Fruit fly (Drosophila melanogaster) whole organism, embryonic: Measurements from ENCODE around the gene CG33230.

Experiments
- Abd-B ChIP-seq: fragments of 200-800 bp; sonication (Bioruptor generic); optimal IDR thresholded peaks from 2 replicates; lab custom pipeline; 2018; ENCODE audit warnings: missing biosample characterization, mild to moderate bottlenecking, missing genetic modification characterization, moderate library complexity
- Ada2b ChIP-seq: fragments of 200-800 bp; sonication (Bioruptor generic); IDR thresholded peaks from 2 replicates; pipeline ENCODE4 v1.3.6; 2022; ENCODE audit warnings: missing biosample characterization, missing genetic modification characterization
- Awh ChIP-seq: fragments of 200-800 bp; sonication (Bioruptor generic); IDR thresholded peaks from 2 replicates; pipeline ENCODE4, ENCODE4 v1.3.6; 2022; ENCODE audit warnings: missing biosample characterization, missing genetic modification characterization
- B-H2 ChIP-seq: fragments of 200-800 bp; sonication (Bioruptor generic); optimal IDR thresholded peaks from 2 replicates; lab custom pipeline; 2018; ENCODE audit warnings: missing biosample characterization, mild to moderate bottlenecking, missing genetic modification characterization
- CG10366 ChIP-seq: fragments of 200-800 bp; sonication (Bioruptor generic); IDR thresholded peaks from 2 replicates; pipeline ENCODE4 v1.3.6; 2022; ENCODE audit warnings: missing biosample characterization, missing genetic modification characterization
- CG10565 ChIP-seq: fragments of 200-800 bp; sonication (Bioruptor generic); optimal IDR thresholded peaks from 3 replicates; lab custom pipeline; 2016; ENCODE audit warnings: missing biosample characterization, mild to moderate bottlenecking, missing genetic modification characterization
- CG10959 ChIP-seq: fragments of 200-800 bp; sonication (Bioruptor generic); IDR thresholded peaks from 2 replicates; pipeline ENCODE4 v1.3.6; 2022; ENCODE audit warnings: missing biosample characterization, missing genetic modification characterization
- CG10979 ChIP-seq: fragments of 200-800 bp; sonication (Bioruptor generic); optimal IDR thresholded peaks from 2 replicates; lab custom pipeline; 2018; ENCODE audit warnings: missing biosample characterization, mild to moderate bottlenecking, missing genetic modification characterization, moderate library complexity
- CG12391 ChIP-seq: fragments of 200-800 bp; sonication (Bioruptor generic); optimal IDR thresholded peaks from 3 replicates; lab custom pipeline; 2018; ENCODE audit warnings: missing biosample characterization, mild to moderate bottlenecking, missing genetic modification characterization, moderate library complexity
- CG13296 ChIP-seq: fragments of 200-800 bp; sonication (Bioruptor generic); optimal IDR thresholded peaks from 3 replicates; lab custom pipeline; 2018; ENCODE audit warnings: missing biosample characterization, mild to moderate bottlenecking, missing genetic modification characterization
- CG14441 ChIP-seq: fragments of 200-800 bp; sonication (Bioruptor generic); IDR thresholded peaks from 2 replicates; pipeline ENCODE4 v1.3.6; 2022; ENCODE audit warnings: missing biosample characterization, missing genetic modification characterization
- CG15514 ChIP-seq: fragments of 200-800 bp; sonication (Bioruptor generic); optimal IDR thresholded peaks from 3 replicates; lab custom pipeline; 2017; ENCODE audit warnings: missing biosample characterization, missing genetic modification characterization, mild to moderate bottlenecking, moderate library complexity, missing genetic modification reagents
- CG3065 ChIP-seq: fragments of 200-800 bp; sonication (Bioruptor generic); optimal IDR thresholded peaks from 2 replicates; lab custom pipeline; 2016; ENCODE audit warnings: missing biosample characterization, missing genetic modification characterization
- CG3407 ChIP-seq: fragments of 200-800 bp; sonication (Bioruptor generic); optimal IDR thresholded peaks from 2 replicates; lab custom pipeline; 2018; ENCODE audit warnings: missing biosample characterization, mild to moderate bottlenecking, missing genetic modification characterization
- CG34376 ChIP-seq: fragments of 200-800 bp; sonication (Bioruptor generic); optimal IDR thresholded peaks from 2 replicates; lab custom pipeline; 2018; ENCODE audit warnings: missing biosample characterization, mild to moderate bottlenecking, missing genetic modification characterization
- CG7372 ChIP-seq: fragments of 200-800 bp; sonication (Bioruptor generic); IDR thresholded peaks from 2 replicates; pipeline ENCODE4 v1.3.6; 2022; ENCODE audit warnings: missing biosample characterization, missing genetic modification characterization
- CG7839 ChIP-seq: fragments of 200-800 bp; sonication (Bioruptor generic); optimal IDR thresholded peaks from 3 replicates; lab custom pipeline; 2018; ENCODE audit warnings: missing biosample characterization, mild to moderate bottlenecking, missing genetic modification characterization, moderate library complexity
- D19A ChIP-seq: fragments of 200-800 bp; optimal IDR thresholded peaks from 3 replicates; lab custom pipeline; 2019; ENCODE audit warnings: missing biosample characterization, mild to moderate bottlenecking, missing genetic modification characterization, moderate library complexity
- Dad ChIP-seq: fragments of 200-800 bp; sonication (Bioruptor generic); optimal IDR thresholded peaks from 3 replicates; lab custom pipeline; 2016; ENCODE audit warnings: missing biosample characterization, missing genetic modification characterization
- Gug ChIP-seq: fragments of 200-800 bp; sonication (Bioruptor generic); IDR thresholded peaks from 4 replicates; pipeline ENCODE4 v1.3.6; 2022; ENCODE audit warnings: missing biosample characterization, missing genetic modification characterization
- HHEX ChIP-seq: fragments of 200-800 bp; sonication (Bioruptor generic); optimal IDR thresholded peaks from 3 replicates; lab custom pipeline; 2017; ENCODE audit warnings: missing biosample characterization, mild to moderate bottlenecking, missing genetic modification characterization, missing genetic modification reagents
- HLH4C ChIP-seq: fragments of 200-800 bp; sonication (Bioruptor generic); IDR thresholded peaks from 3 replicates; pipeline ENCODE4 v1.3.6; 2022; ENCODE audit warnings: missing biosample characterization, missing genetic modification characterization; ENCODE audit not compliant: partially characterized antibody
- HLH54F ChIP-seq: fragments of 200-800 bp; sonication (Bioruptor generic); optimal IDR thresholded peaks from 3 replicates; lab custom pipeline; 2016; ENCODE audit warnings: missing biosample characterization, missing genetic modification characterization
- Nf-YA ChIP-seq: fragments of 200-800 bp; sonication (Bioruptor generic); IDR thresholded peaks from 2 replicates; pipeline ENCODE4 v1.3.6; 2022; ENCODE audit warnings: missing biosample characterization, missing genetic modification characterization
- Ptx1 ChIP-seq: fragments of 200-800 bp; sonication (Bioruptor generic); IDR thresholded peaks from 2 replicates; pipeline ENCODE4 v1.3.6; 2022; ENCODE audit warnings: missing biosample characterization, missing genetic modification characterization
- Sox102F ChIP-seq: fragments of 200-800 bp; sonication (Bioruptor generic); optimal IDR thresholded peaks from 2 replicates; lab custom pipeline; 2018; ENCODE audit warnings: missing biosample characterization, mild to moderate bottlenecking, missing genetic modification characterization, moderate library complexity
- ab ChIP-seq: fragments of 200-800 bp; sonication (Bioruptor generic); optimal IDR thresholded peaks from 2 replicates; lab custom pipeline; 2016; ENCODE audit warnings: missing biosample characterization, missing genetic modification characterization
- bsh ChIP-seq, 2 experiments: fragments of 200-800 bp; sonication (Bioruptor generic); optimal IDR thresholded peaks; 2 replicates each; lab custom pipeline; 2017 to 2018; ENCODE audit warnings: mild to moderate bottlenecking in 2 of 2, missing biosample characterization in 2 of 2, missing genetic modification characterization in 2 of 2, moderate library complexity in 1 of 2
- chm ChIP-seq: fragments of 200-800 bp; sonication (Bioruptor generic); IDR thresholded peaks from 2 replicates; pipeline ENCODE4 v1.3.6; 2022; ENCODE audit warnings: missing biosample characterization, missing genetic modification characterization
- ci ChIP-seq: fragments of 200-800 bp; sonication (Bioruptor generic); IDR thresholded peaks from 3 replicates; pipeline ENCODE4 v1.3.6; 2022; ENCODE audit warnings: missing biosample characterization, missing genetic modification characterization
- corto ChIP-seq: fragments of 200-800 bp; sonication (Bioruptor generic); optimal IDR thresholded peaks from 2 replicates; lab custom pipeline; 2016; ENCODE audit warnings: missing biosample characterization, mild to moderate bottlenecking, missing genetic modification characterization, moderate library complexity
- eyg ChIP-seq: fragments of 200-800 bp; sonication (Bioruptor generic); optimal IDR thresholded peaks from 3 replicates; lab custom pipeline; 2016; ENCODE audit warnings: missing biosample characterization, missing genetic modification characterization
- gcm ChIP-seq: fragments of 200-800 bp; sonication (Bioruptor generic); optimal IDR thresholded peaks from 2 replicates; lab custom pipeline; 2019; ENCODE audit warnings: missing biosample characterization, mild to moderate bottlenecking, missing genetic modification characterization, moderate library complexity
- gcm2 ChIP-seq: fragments of 200-800 bp; sonication (Bioruptor generic); optimal IDR thresholded peaks from 2 replicates; lab custom pipeline; 2016; ENCODE audit warnings: missing biosample characterization, missing genetic modification characterization
- gro ChIP-seq: fragments of 200-800 bp; sonication (Bioruptor generic); optimal IDR thresholded peaks from 2 replicates; lab custom pipeline; 2016; ENCODE audit warnings: missing biosample characterization, missing genetic modification characterization
- lab ChIP-seq: fragments of 200-800 bp; sonication (Bioruptor generic); optimal IDR thresholded peaks from 3 replicates; lab custom pipeline; 2017; ENCODE audit warnings: missing biosample characterization, missing genetic modification characterization, mild to moderate bottlenecking, moderate library complexity, missing genetic modification reagents
- oc ChIP-seq: fragments of 200-800 bp; sonication (Bioruptor generic); optimal IDR thresholded peaks from 2 replicates; lab custom pipeline; 2018; ENCODE audit warnings: missing biosample characterization, mild to moderate bottlenecking, missing genetic modification characterization, moderate library complexity
- row ChIP-seq: fragments of 200-800 bp; sonication (Bioruptor generic); IDR thresholded peaks from 3 replicates; pipeline ENCODE4 v1.3.6; 2022; ENCODE audit warnings: missing biosample characterization, missing genetic modification characterization
- sc ChIP-seq, 3 experiments: fragments of >200 bp in 2 of 3; fragments of 200-800 bp in 1 of 3; sonication (Bioruptor generic) in 1 of 3; optimal IDR thresholded peaks; 2 replicates in 2 of 3; 3 replicates in 1 of 3; lab custom pipeline; 2017; ENCODE audit warnings: mild to moderate bottlenecking in 1 of 3, missing biosample characterization in 1 of 3, missing genetic modification characterization in 1 of 3, missing genetic modification reagents in 1 of 3
- scrt ChIP-seq: fragments of 200-800 bp; sonication (Bioruptor generic); optimal IDR thresholded peaks from 2 replicates; lab custom pipeline; 2018; ENCODE audit warnings: missing biosample characterization, mild to moderate bottlenecking, missing genetic modification characterization, moderate library complexity
- sens ChIP-seq: fragments of 200-800 bp; sonication (Bioruptor generic); peaks from one replicate; lab custom pipeline; 2016; ENCODE audit warnings: missing biosample characterization, missing genetic modification characterization
- sim ChIP-seq: fragments of 200-800 bp; sonication (Bioruptor generic); IDR thresholded peaks from 2 replicates; pipeline ENCODE4 v1.3.6; 2022; ENCODE audit warnings: missing biosample characterization, missing genetic modification characterization
- sisA ChIP-seq: fragments of 200-800 bp; sonication (Bioruptor generic); IDR thresholded peaks from 2 replicates; pipeline ENCODE4 v1.3.6; 2022; ENCODE audit warnings: missing biosample characterization, missing genetic modification characterization
- slp2 ChIP-seq: fragments of 200-800 bp; sonication (Bioruptor generic); optimal IDR thresholded peaks from 2 replicates; lab custom pipeline; 2016; ENCODE audit warnings: missing biosample characterization, missing genetic modification characterization
- ssp ChIP-seq: fragments of 200-800 bp; sonication (Bioruptor generic); IDR thresholded peaks from 2 replicates; pipeline ENCODE4 v1.3.6; 2022; ENCODE audit warnings: missing biosample characterization, missing genetic modification characterization
- tap ChIP-seq: fragments of 200-800 bp; optimal IDR thresholded peaks from 3 replicates; lab custom pipeline; 2019; ENCODE audit warnings: missing biosample characterization, mild to moderate bottlenecking, missing genetic modification characterization, moderate library complexity
- tgo ChIP-seq: fragments of 200-800 bp; sonication (Bioruptor generic); IDR thresholded peaks from 3 replicates; pipeline ENCODE4 v1.3.6; 2022; ENCODE audit warnings: missing biosample characterization, missing genetic modification characterization
- ttk ChIP-seq: fragments of 200-800 bp; sonication (Bioruptor generic); IDR thresholded peaks from 2 replicates; pipeline ENCODE4 v2.1.2; 2022; ENCODE audit warnings: missing biosample characterization, missing genetic modification characterization
- vvl ChIP-seq: fragments of 200-800 bp; sonication (Bioruptor generic); IDR thresholded peaks from 2 replicates; pipeline ENCODE4 v1.3.6; 2022; ENCODE audit warnings: missing biosample characterization, missing genetic modification characterization
- zfh1 ChIP-seq: fragments of 200-800 bp; sonication (Bioruptor generic); IDR thresholded peaks from 3 replicates; pipeline ENCODE4 v1.3.6; 2022; ENCODE audit warnings: missing biosample characterization, missing genetic modification characterization

The CG33230 gene

dm6 chr3L:1584781-1585180 lies 33.4 kb upstream of the CG33230 start (continued):
- TF ChIP-seq CG10366 (GFP tag; lab: Robert Waterston, UW) = peak; percentile 7; the same call in 1 of the 2 replicates
- no peak for TF ChIP-seq HLH54F (GFP tag; lab: Kevin White, UChicago)
- no peak for TF ChIP-seq gcm (GFP tag; lab: Kevin White, UChicago)
- TF ChIP-seq tap = peak; percentile 47
- TF ChIP-seq Dad (GFP tag; lab: Kevin White, UChicago) = peak; percentile 0
- peak; percentile 60 for TF ChIP-seq ttk
- TF ChIP-seq sens (GFP tag; lab: Kevin White, UChicago) = peak; percentile 67
- TF ChIP-seq Awh = peak; percentile 72
- TF ChIP-seq gcm2 = no peak
- TF ChIP-seq sisA (GFP tag; lab: Robert Waterston, UW) = peak; percentile 39; the same call in 1 of the 2 replicates
- peak; percentile 72 for TF ChIP-seq corto (GFP tag; lab: Kevin White, UChicago)
- TF ChIP-seq Gug (GFP tag; lab: Robert Waterston, UW) = peak; percentile 21; the same call in 1 of the 4 replicates
- TF ChIP-seq Abd-B (GFP tag; lab: Kevin White, UChicago) = no peak
- no peak for TF ChIP-seq ab
- TF ChIP-seq CG7372 (GFP tag; lab: Robert Waterston, UW) = no peak
- no peak for TF ChIP-seq CG34376 (GFP tag; lab: Kevin White, UChicago)
- no peak for TF ChIP-seq scrt (GFP tag; lab: Kevin White, UChicago)
- no peak for TF ChIP-seq slp2 (GFP tag; lab: Kevin White, UChicago)
- TF ChIP-seq Nf-YA (GFP tag; lab: Robert Waterston, UW) = peak; percentile 31; the same call in 1 of the 2 replicates
- TF ChIP-seq B-H2 = no peak
- TF ChIP-seq row (GFP tag; lab: Robert Waterston, UW) = 0 out of 3 replicates have a peak, but pooled peaks have one; percentile 26
- TF ChIP-seq Ada2b (GFP tag; lab: Robert Waterston, UW) = peak; percentile 42; the same call in 1 of the 2 replicates
- TF ChIP-seq ci = no peak
- peak; percentile 58; the same call in 2 of the 3 replicates for TF ChIP-seq zfh1
- no peak for TF ChIP-seq CG12391 (tag; lab: Kevin White, UChicago)
- no peak for TF ChIP-seq eyg (GFP tag; lab: Kevin White, UChicago)
- 0 out of 2 replicates have a peak, but pooled peaks have one; percentile 25 for TF ChIP-seq CG14441 (GFP tag; lab: Robert Waterston, UW)
- TF ChIP-seq CG15514 (GFP tag; lab: Kevin White, UChicago) = no peak
- peak; percentile 41; the same call in 1 of the 2 replicates for TF ChIP-seq ssp (GFP tag; lab: Robert Waterston, UW)
- TF ChIP-seq HLH4C = no peak
- no peak for TF ChIP-seq CG13296 (GFP tag; lab: Kevin White, UChicago)
- TF ChIP-seq Sox102F (GFP tag; lab: Kevin White, UChicago) = peak; percentile 28
- no peak for TF ChIP-seq CG3407
- peak; percentile 27 for TF ChIP-seq CG7839 (tag; lab: Kevin White, UChicago)
- peak; percentile 8 for TF ChIP-seq HHEX (GFP tag; lab: Kevin White, UChicago)
- TF ChIP-seq bsh (GFP tag; optimal IDR thresholded peaks at IDR 0.05; lab: Kevin White, UChicago) = peak in 1 of 2 experiments; percentile 44
- TF ChIP-seq sim (GFP tag; lab: Robert Waterston, UW) = 0 out of 2 replicates have a peak, but pooled peaks have one; percentile 10
- no peak for TF ChIP-seq oc (tag; lab: Kevin White, UChicago)
- TF ChIP-seq CG3065 (GFP tag; lab: Kevin White, UChicago) = no peak
- no peak for TF ChIP-seq chm
- TF ChIP-seq CG10959 = no peak
- TF ChIP-seq sc (optimal IDR thresholded peaks at IDR 0.05; lab: Kevin White, UChicago) = no peak
- TF ChIP-seq sc (GFP tag; optimal IDR thresholded peaks at IDR 0.05; lab: Kevin White, UChicago) = no peak
- TF ChIP-seq Ptx1 (GFP tag; lab: Robert Waterston, UW) = peak; percentile 51
- TF ChIP-seq CG10979 (tag; lab: Kevin White, UChicago) = peak; percentile 24
- TF ChIP-seq CG10565 (GFP tag; lab: Kevin White, UChicago) = no peak
- TF ChIP-seq vvl (GFP tag; lab: Robert Waterston, UW) = peak; percentile 63
- TF ChIP-seq gro (GFP tag; lab: Kevin White, UChicago) = no peak
- TF ChIP-seq tgo (GFP tag; lab: Robert Waterston, UW) = peak; percentile 27; the same call in 2 of the 3 replicates
- TF ChIP-seq D19A = peak; percentile 81
- TF ChIP-seq lab = no peak
